Worm (Caenorhabditis elegans) whole organism, midembryonic: ENCODE results near the gene gtbp-1.
A peak's percentile ranks its signal among the peaks of the same experiment; 100 is the strongest.

Source experiments
- T22C8.4 ChIP-seq: fragments of 200-800 bp; sonication (Bioruptor generic); IDR thresholded peaks from 2 replicates; pipeline ENCODE4 v1.3.6; 2022; ENCODE audit warnings: missing genetic modification characterization, missing compliant biosample characterization
- cog-1 ChIP-seq: sonication (generic microtip); optimal IDR thresholded peaks from 2 replicates; lab custom pipeline; 2016; ENCODE audit warnings: missing genetic modification characterization, missing compliant biosample characterization
- flt-1 ChIP-seq: fragments of 200-800 bp; sonication (Bioruptor generic); IDR thresholded peaks from 2 replicates; pipeline ENCODE4 v1.3.6; 2022; ENCODE audit warnings: missing genetic modification characterization, missing compliant biosample characterization
- klf-2 ChIP-seq: fragments of 200-800 bp; sonication (Bioruptor generic); conservative IDR thresholded peaks from 2 replicates; pipeline ENCODE4 v1.3.6; 2022; ENCODE audit warnings: missing genetic modification reagents, missing genetic modification characterization, missing compliant biosample characterization
- med-1 ChIP-seq: sonication (generic microtip); optimal IDR thresholded peaks from 2 replicates; lab custom pipeline; 2017; ENCODE audit warnings: missing genetic modification characterization, mild to moderate bottlenecking, missing compliant biosample characterization, antibody characterized with exemption, missing genetic modification reagents; ENCODE audit not compliant: insufficient read depth
- ref-1 ChIP-seq: fragments of 200-800 bp; sonication (Bioruptor generic); conservative IDR thresholded peaks from 2 replicates; pipeline ENCODE4 v1.3.6; 2022; ENCODE audit warnings: missing genetic modification reagents, missing genetic modification characterization, missing compliant biosample characterization
- tab-1 ChIP-seq: fragments of 200-800 bp; sonication (Bioruptor generic); IDR thresholded peaks from 2 replicates; pipeline ENCODE4 v1.3.6; 2022; ENCODE audit warnings: missing genetic modification characterization, missing compliant biosample characterization
- ztf-23 ChIP-seq: fragments of 200-800 bp; sonication (Bioruptor generic); IDR thresholded peaks from 2 replicates; pipeline ENCODE4 v1.3.6; 2022; ENCODE audit warnings: missing genetic modification reagents, missing genetic modification characterization, missing compliant biosample characterization
- ztf-29 ChIP-seq: fragments of 200-800 bp; sonication (Bioruptor generic); IDR thresholded peaks from 2 replicates; pipeline ENCODE4 v1.3.6; 2022; ENCODE audit warnings: missing genetic modification reagents, missing genetic modification characterization, missing compliant biosample characterization

gtbp-1 gene

ce11 chrIV:10128906-10129386, at the start of gene gtbp-1, which contains the start of gene K08F4.3:
Gene gtbp-1 (minus strand): TSS chrIV:10128956.
Gene K08F4.3 (plus strand): TSS chrIV:10129257.
- no peak for TF ChIP-seq ztf-29 (GFP tag; lab: Robert Waterston, UW)
- no peak for TF ChIP-seq tab-1 (GFP tag; lab: Robert Waterston, UW)
- no peak for TF ChIP-seq T22C8.4
- no peak for TF ChIP-seq ref-1 (GFP tag; lab: Robert Waterston, UW)
- no peak for TF ChIP-seq flt-1 (GFP tag; lab: Robert Waterston, UW)
- peak; percentile 50; the same call in 1 of the 2 replicates for TF ChIP-seq ztf-23 (GFP tag; lab: Robert Waterston, UW)

- TF ChIP-seq tab-1 (GFP tag; lab: Robert Waterston, UW) (no peak), ref-1 (GFP tag; lab: Robert Waterston, UW) (no peak), ztf-29 (GFP tag; lab: Robert Waterston, UW) (no peak), T22C8.4 (no peak), ztf-23 (GFP tag; lab: Robert Waterston, UW) (no peak), klf-2 (GFP tag; lab: Robert Waterston, UW) (no peak)
Observed at ce11 chrIV:10177779-10178178, 49.0 kb upstream of the gtbp-1 start, which contains the start of gene mspn-1. Gene mspn-1 (plus strand): TSS chrIV:10177968.

DNA sequence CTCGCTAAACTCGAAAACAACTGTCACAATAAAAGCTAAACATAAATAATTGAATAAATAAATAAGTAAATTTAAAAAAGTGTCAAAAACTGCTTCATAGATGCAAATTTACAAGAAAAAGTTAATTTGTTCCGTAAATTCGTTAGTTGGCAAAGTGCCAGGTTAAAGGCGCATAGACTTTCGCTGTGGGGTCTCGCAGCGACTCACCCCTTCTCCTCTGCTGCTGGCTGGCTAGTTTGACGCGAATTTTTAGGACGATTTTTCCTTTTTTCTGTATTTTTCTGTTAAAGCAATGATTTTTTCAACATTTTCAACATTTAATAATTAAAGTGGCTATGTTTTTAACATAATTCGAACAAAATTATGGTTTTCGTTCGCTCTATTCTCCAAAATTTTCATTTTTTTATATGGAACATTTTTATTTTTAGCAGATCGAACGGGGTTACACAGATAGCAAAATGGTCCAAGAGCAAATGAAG, 47.5 kb upstream of the gtbp-1 start, which contains the start of gene rack-1:
Gene rack-1, plus strand, starts transcription at position 429 of the 479 bp plus-strand sequence.
- no peak for TF ChIP-seq med-1
- TF ChIP-seq ztf-29 (GFP tag; lab: Robert Waterston, UW): no peak
- no peak for TF ChIP-seq klf-2 (GFP tag; lab: Robert Waterston, UW)
- no peak for TF ChIP-seq T22C8.4
- no peak for TF ChIP-seq ref-1 (GFP tag; lab: Robert Waterston, UW)
- no peak for TF ChIP-seq flt-1 (GFP tag; lab: Robert Waterston, UW)
- TF ChIP-seq cog-1 (tag; lab: Kevin White, UChicago): no peak
- no peak for TF ChIP-seq ztf-23 (GFP tag; lab: Robert Waterston, UW)
- no peak for TF ChIP-seq tab-1 (GFP tag; lab: Robert Waterston, UW)

DNA sequence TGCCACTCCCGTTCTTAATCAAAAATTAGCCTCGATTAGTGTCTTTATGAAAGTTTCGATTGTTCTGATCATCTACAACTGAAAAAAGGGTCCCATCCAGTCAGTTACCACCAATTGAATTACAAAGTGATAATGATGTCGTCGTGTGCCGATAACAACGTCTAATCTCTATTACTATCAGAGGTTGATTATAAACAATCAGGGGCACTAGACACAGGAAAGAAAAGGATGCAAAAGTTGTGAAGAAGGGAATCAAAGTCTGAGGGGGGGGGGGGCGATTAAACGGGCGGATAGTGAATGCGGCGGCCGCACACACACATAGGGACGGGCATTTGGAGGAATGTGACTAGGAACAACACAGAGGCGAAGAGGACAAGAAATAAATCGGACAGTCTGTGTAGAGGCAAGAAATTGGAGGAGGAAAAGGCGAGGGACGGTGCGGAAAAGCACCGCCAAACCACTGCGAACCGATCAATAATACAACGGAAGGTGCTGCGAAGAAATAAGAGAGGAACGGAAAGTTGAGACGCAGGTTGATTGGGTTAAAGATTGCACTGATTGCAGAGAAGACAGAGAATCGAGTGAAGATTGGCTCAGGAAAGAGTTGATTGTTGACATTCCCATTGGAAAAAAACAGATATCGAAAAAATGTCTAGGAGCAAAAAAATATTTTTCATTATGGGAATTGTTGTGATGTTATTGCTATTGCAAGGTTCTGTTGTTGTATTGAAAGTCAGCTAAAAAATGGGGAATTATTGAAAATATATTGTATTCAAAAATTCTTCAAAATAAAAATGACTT, 46.4 kb upstream of the gtbp-1 start:
- TF ChIP-seq cog-1 (tag; lab: Kevin White, UChicago) (peak; percentile 2), T22C8.4 (peak; percentile 73), klf-2 (GFP tag; lab: Robert Waterston, UW) (no peak), ztf-29 (GFP tag; lab: Robert Waterston, UW) (no peak), med-1 (no peak), ztf-23 (GFP tag; lab: Robert Waterston, UW) (peak; percentile 55; the same call in 1 of the 2 replicates), flt-1 (GFP tag; lab: Robert Waterston, UW) (no peak), ref-1 (GFP tag; lab: Robert Waterston, UW) (no peak), tab-1 (GFP tag; lab: Robert Waterston, UW) (0 out of 2 replicates have a peak, but pooled peaks have one; percentile 45)

DNA sequence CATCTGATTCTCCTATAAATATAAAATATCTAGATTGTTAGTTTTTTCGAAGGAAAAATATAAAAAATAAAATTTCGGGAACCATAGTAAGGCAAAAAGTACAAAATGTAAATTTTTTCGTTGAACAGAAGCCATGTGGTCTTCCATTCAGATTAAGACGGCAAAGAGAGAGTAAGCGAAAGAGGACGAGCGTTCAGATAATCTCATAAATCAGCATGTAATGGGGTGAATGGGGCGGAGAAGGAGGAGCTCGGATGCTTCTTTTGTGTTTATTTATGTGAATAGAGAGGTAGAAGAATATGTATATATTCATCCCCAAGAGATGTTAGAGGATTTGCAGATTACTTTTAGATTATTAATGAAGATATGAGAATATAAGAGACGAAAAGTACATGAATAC, 45.6 kb upstream of the gtbp-1 start, which contains the start of gene pxf-1:
Gene pxf-1, minus strand, starts transcription at position 14 of the 400 bp plus-strand sequence.
- TF ChIP-seq klf-2 (GFP tag; lab: Robert Waterston, UW): no peak
- no peak for TF ChIP-seq cog-1 (tag; lab: Kevin White, UChicago)
- no peak for TF ChIP-seq ztf-23 (GFP tag; lab: Robert Waterston, UW)
- TF ChIP-seq tab-1 (GFP tag; lab: Robert Waterston, UW): no peak
- TF ChIP-seq ref-1 (GFP tag; lab: Robert Waterston, UW): no peak
- no peak for TF ChIP-seq ztf-29 (GFP tag; lab: Robert Waterston, UW)

- no peak for TF ChIP-seq cog-1 (tag; lab: Kevin White, UChicago)
- TF ChIP-seq ztf-29 (GFP tag; lab: Robert Waterston, UW): no peak
- no peak for TF ChIP-seq ztf-23 (GFP tag; lab: Robert Waterston, UW)
- TF ChIP-seq T22C8.4: no peak
- TF ChIP-seq klf-2 (GFP tag; lab: Robert Waterston, UW): no peak
- no peak for TF ChIP-seq tab-1 (GFP tag; lab: Robert Waterston, UW)
- no peak for TF ChIP-seq med-1
- no peak for TF ChIP-seq ref-1 (GFP tag; lab: Robert Waterston, UW)
- TF ChIP-seq flt-1 (GFP tag; lab: Robert Waterston, UW): no peak
Observed at ce11 chrIV:10170808-10171207, 42.1 kb upstream of the gtbp-1 start.

DNA sequence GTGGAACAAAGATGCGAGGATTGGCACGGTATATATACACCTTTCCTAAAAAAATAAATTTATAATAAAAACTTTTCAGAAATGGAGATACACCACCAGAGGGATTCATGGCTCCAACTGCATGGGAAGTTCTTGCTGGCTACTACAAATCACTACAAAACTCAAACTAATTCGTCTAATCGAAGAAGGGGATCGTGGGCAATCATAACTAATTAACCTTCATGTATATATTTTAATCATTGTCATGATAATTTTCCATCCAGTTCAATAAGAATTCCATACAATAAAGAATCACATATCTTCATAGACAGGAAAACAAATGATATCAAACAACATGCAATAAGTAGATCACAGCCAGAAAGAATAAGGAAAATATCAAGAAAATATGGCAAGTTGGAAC, 35.3 kb upstream of the gtbp-1 start:
- TF ChIP-seq med-1 (no peak), flt-1 (GFP tag; lab: Robert Waterston, UW) (0 out of 2 replicates have a peak, but pooled peaks have one; percentile 12), ztf-23 (GFP tag; lab: Robert Waterston, UW) (no peak)

ce11 chrIV:10161706-10162105, 33.0 kb upstream of the gtbp-1 start, which contains the start of gene pps-1:
Gene pps-1 (plus strand): TSS chrIV:10162006.
- no peak for TF ChIP-seq tab-1 (GFP tag; lab: Robert Waterston, UW)
- TF ChIP-seq ztf-23 (GFP tag; lab: Robert Waterston, UW): no peak
- TF ChIP-seq ref-1 (GFP tag; lab: Robert Waterston, UW): no peak
- no peak for TF ChIP-seq klf-2 (GFP tag; lab: Robert Waterston, UW)
- TF ChIP-seq cog-1 (tag; lab: Kevin White, UChicago): no peak
- TF ChIP-seq ztf-29 (GFP tag; lab: Robert Waterston, UW): no peak
- no peak for TF ChIP-seq flt-1 (GFP tag; lab: Robert Waterston, UW)
- no peak for TF ChIP-seq med-1
- TF ChIP-seq T22C8.4: no peak

DNA sequence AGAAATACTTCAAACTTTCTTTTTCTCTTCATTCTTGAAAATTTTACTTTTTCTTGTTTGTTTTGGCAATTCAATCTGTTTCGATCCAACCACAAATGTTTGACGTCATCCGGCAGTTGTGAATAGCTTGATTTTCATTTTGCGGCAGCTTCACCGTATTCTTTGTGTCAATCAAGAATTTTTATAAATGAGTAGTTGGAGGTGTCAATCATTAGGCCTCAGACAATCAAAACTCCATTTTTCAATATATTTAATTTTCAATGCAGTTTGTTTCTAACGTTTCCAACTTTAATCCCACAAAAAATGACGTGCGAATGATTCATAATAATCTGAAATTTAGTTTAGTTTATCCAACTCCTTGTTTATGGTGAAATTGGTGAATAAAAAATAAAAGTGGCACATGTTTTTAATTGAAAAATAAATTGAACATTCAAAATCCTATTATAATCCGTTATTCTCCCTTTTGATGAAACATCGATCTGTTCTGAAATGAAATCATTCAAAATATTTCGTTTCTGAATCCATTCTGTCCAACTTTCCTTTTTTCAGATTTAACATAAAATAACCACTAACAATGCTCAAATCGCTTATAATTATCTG, 28.8 kb upstream of the gtbp-1 start, which contains the start of gene ttr-53:
Gene ttr-53, plus strand, starts transcription at position 550 of the 600 bp plus-strand sequence.
- TF ChIP-seq cog-1 (tag; lab: Kevin White, UChicago): no peak
- no peak for TF ChIP-seq klf-2 (GFP tag; lab: Robert Waterston, UW)
- no peak for TF ChIP-seq tab-1 (GFP tag; lab: Robert Waterston, UW)
- no peak for TF ChIP-seq med-1
